Worm (Caenorhabditis elegans) whole organism, mixed stage, embryonic: ENCODE measurements around the gene nas-25.

Experiments used
- ces-1 ChIP-seq: fragments of 150-350 bp; optimal IDR thresholded peaks from 2 replicates; lab custom pipeline; 2014; ENCODE audit warnings: missing biosample characterization, missing genetic modification reagents, missing genetic modification characterization
- elt-3 ChIP-seq: fragments of 150-350 bp; optimal IDR thresholded peaks from 2 replicates; lab custom pipeline; 2014; ENCODE audit warnings: missing biosample characterization, missing genetic modification characterization
- ham-2 ChIP-seq: fragments of 200-800 bp; sonication (Bioruptor generic); optimal IDR thresholded peaks from 2 replicates; lab custom pipeline; 2018; ENCODE audit warnings: mild to moderate bottlenecking, missing genetic modification characterization, missing compliant biosample characterization
- lsy-2 ChIP-seq: fragments of 150-350 bp; optimal IDR thresholded peaks from 2 replicates; lab custom pipeline; 2014; ENCODE audit warnings: missing biosample characterization, missing genetic modification characterization
- mab-5 ChIP-seq: fragments of 150-350 bp; optimal IDR thresholded peaks from 2 replicates; lab custom pipeline; 2014; ENCODE audit warnings: missing biosample characterization, missing genetic modification characterization
- mep-1 ChIP-seq: fragments of 150-350 bp; optimal IDR thresholded peaks from 2 replicates; lab custom pipeline; 2017; ENCODE audit warnings: missing biosample characterization, missing genetic modification reagents, missing genetic modification characterization, inconsistent platforms
- nhr-2 ChIP-seq: fragments of 150-350 bp; optimal IDR thresholded peaks from 2 replicates; lab custom pipeline; 2014; ENCODE audit warnings: missing biosample characterization, missing genetic modification characterization
- nhr-28 ChIP-seq: fragments of 150-350 bp; optimal IDR thresholded peaks from 2 replicates; lab custom pipeline; 2014; ENCODE audit warnings: missing biosample characterization, missing genetic modification characterization
- nhr-76 ChIP-seq: sonication (generic microtip); optimal IDR thresholded peaks from 2 replicates; lab custom pipeline; 2017; ENCODE audit warnings: missing biosample characterization, missing genetic modification characterization
- snpc-4 ChIP-seq: fragments of 150-350 bp; optimal IDR thresholded peaks from 2 replicates; lab custom pipeline; 2014; ENCODE audit warnings: missing biosample characterization, missing genetic modification characterization
- sptf-1 ChIP-seq: sonication (generic microtip); optimal IDR thresholded peaks from 2 replicates; lab custom pipeline; 2017; ENCODE audit warnings: mild to moderate bottlenecking, missing genetic modification characterization, moderate library complexity, missing compliant biosample characterization
- unc-62 ChIP-seq: fragments of 150-350 bp; optimal IDR thresholded peaks from 2 replicates; lab custom pipeline; 2014; ENCODE audit warnings: missing biosample characterization, missing genetic modification reagents, missing genetic modification characterization
- ztf-11 ChIP-seq: fragments of 150-350 bp; optimal IDR thresholded peaks from 2 replicates; lab custom pipeline; 2014; ENCODE audit warnings: missing biosample characterization, missing genetic modification characterization

- TF ChIP-seq sptf-1 (tag; lab: Kevin White, UChicago) = peak; percentile 18
- peak; percentile 89 for TF ChIP-seq mep-1 (tag; lab: Kevin White, UChicago)
- no peak for TF ChIP-seq nhr-76 (tag; lab: Kevin White, UChicago)
- TF ChIP-seq lsy-2 (tag; lab: Kevin White, UChicago) = peak; percentile 77
- peak; percentile 55 for TF ChIP-seq nhr-2 (tag; lab: Kevin White, UChicago)
- peak; percentile 44 for TF ChIP-seq ham-2 (GFP tag; lab: Kevin White, UChicago)
- TF ChIP-seq unc-62 (GFP tag; lab: Kevin White, UChicago) = peak; percentile 93
- TF ChIP-seq elt-3 (tag; lab: Kevin White, UChicago) = peak; percentile 21
- TF ChIP-seq mab-5 = peak; percentile 70
- TF ChIP-seq ztf-11 (tag; lab: Kevin White, UChicago) = peak; percentile 58
- no peak for TF ChIP-seq snpc-4
- TF ChIP-seq ces-1 (GFP tag; lab: Kevin White, UChicago) = peak; percentile 82
- TF ChIP-seq nhr-28 (tag; lab: Kevin White, UChicago) = no peak
Measured at ce11 chrII:8787376-8787775, 38.5 kb upstream of the nas-25 start.
